Worm (Caenorhabditis elegans) whole organism, L4 larva: Measurements from ENCODE around the gene saps-1.

Experiments used
- Y48G9A.11 ChIP-seq: fragments of 200-800 bp; sonication (Bioruptor generic); IDR thresholded peaks from 2 replicates; pipeline ENCODE4 v1.3.6; 2022; ENCODE audit warnings: missing genetic modification reagents, missing genetic modification characterization, missing compliant biosample characterization
- aly-2 ChIP-seq: sonication (generic microtip); optimal IDR thresholded peaks from 2 replicates; lab custom pipeline; 2018; ENCODE audit warnings: missing biosample characterization, missing genetic modification characterization
- lin-15B ChIP-seq: fragments of 150-350 bp; sonication (generic microtip); optimal IDR thresholded peaks from 3 replicates; lab custom pipeline; 2014; ENCODE audit warnings: missing biosample characterization, missing genetic modification characterization
- lir-3 ChIP-seq: sonication (generic microtip); optimal IDR thresholded peaks from 2 replicates; lab custom pipeline; 2016; ENCODE audit warnings: mild to moderate bottlenecking, missing genetic modification characterization, missing compliant biosample characterization
- lsy-2 ChIP-seq, 2 experiments: fragments of 150-350 bp in 1 of 2; sonication (generic microtip) in 1 of 2; optimal IDR thresholded peaks; 2 replicates each; lab custom pipeline; 2014 to 2017; ENCODE audit warnings: missing biosample characterization in 2 of 2, missing genetic modification characterization in 2 of 2
- mep-1 ChIP-seq: fragments of 150-350 bp; sonication (generic microtip); optimal IDR thresholded peaks from 3 replicates; lab custom pipeline; 2014; ENCODE audit warnings: missing biosample characterization, missing genetic modification characterization
- pha-4 ChIP-seq, 2 experiments: fragments of 150-350 bp in 1 of 2; fragments of 200-800 bp in 1 of 2; sonication (Bioruptor generic) in 1 of 2; IDR thresholded peaks in 1 of 2; optimal IDR thresholded peaks in 1 of 2; 2 replicates each; pipeline versions ENCODE4 v1.3.6 to Lab custom; 2014 to 2022; ENCODE audit warnings: missing genetic modification characterization in 2 of 2, missing genetic modification reagents in 2 of 2, missing biosample characterization in 1 of 2, missing compliant biosample characterization in 1 of 2
- spr-1 ChIP-seq: sonication (generic microtip); optimal IDR thresholded peaks from 2 replicates; lab custom pipeline; 2016; ENCODE audit warnings: mild to moderate bottlenecking, missing genetic modification characterization, missing compliant biosample characterization
- ztf-11 ChIP-seq: fragments of 150-350 bp; optimal IDR thresholded peaks from 2 replicates; lab custom pipeline; 2014; ENCODE audit warnings: missing biosample characterization, missing genetic modification characterization
- ztf-7 ChIP-seq: fragments of 150-350 bp; optimal IDR thresholded peaks from 2 replicates; lab custom pipeline; 2014; ENCODE audit warnings: missing biosample characterization, missing genetic modification characterization

- TF ChIP-seq ztf-7 (tag; lab: Kevin White, UChicago) (no peak), lsy-2 (tag; optimal IDR thresholded peaks at IDR 0.05; lab: Kevin White, UChicago) (no peak), ztf-11 (no peak), aly-2 (tag; lab: Kevin White, UChicago) (no peak), spr-1 (tag; lab: Kevin White, UChicago) (no peak), lir-3 (tag; lab: Kevin White, UChicago) (no peak), Y48G9A.11 (GFP tag; lab: Robert Waterston, UW) (no peak), mep-1 (tag; lab: Kevin White, UChicago) (no peak), pha-4 (GFP tag; IDR thresholded peaks at IDR 0.05; lab: Robert Waterston, UW) (no peak), pha-4 (tag; optimal IDR thresholded peaks at IDR 0.05; lab: Kevin White, UChicago) (no peak), lin-15B (tag; lab: Kevin White, UChicago) (no peak)
These were observed 11.0 kb upstream of the saps-1 start for ce11 chrII:11286445-11286844.
